Fruit fly (Drosophila melanogaster): ENCODE measurements around the gene CG15386.

Gene CG15386

DNA sequence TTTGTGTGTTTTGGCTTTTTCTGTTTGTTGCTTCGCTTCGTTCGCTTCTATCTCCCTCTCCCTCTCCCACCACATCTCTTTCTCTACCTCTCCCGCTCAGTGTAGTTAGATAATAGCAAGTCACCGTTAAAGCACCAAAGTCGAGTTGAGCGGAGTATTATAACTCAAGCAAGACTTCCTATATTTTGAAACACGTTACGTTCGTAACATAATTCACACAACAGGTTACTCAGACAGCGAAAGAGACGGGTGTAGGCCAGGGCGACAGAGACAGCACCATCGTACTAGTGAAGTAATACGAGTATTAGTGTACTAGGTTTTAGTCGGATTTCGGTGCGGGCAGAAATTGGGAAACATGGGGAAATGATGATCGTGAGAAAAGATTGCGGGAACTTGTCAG lies 43.4 kb downstream of the CG15386 start (continued):
- TF ChIP-seq az2 (GFP tag; optimal IDR thresholded peaks at IDR 0.05) (no peak), CG2199 (GFP tag; IDR thresholded peaks at IDR 0.05) (0 out of 3 replicates have a peak, but pooled peaks have one; percentile 19), Dp (GFP tag; optimal IDR thresholded peaks at IDR 0.05) (no peak), run (tag; optimal IDR thresholded peaks at IDR 0.05) (no peak), H15 (GFP tag; IDR thresholded peaks at IDR 0.05) (no peak), Taf1 (GFP tag; IDR thresholded peaks at IDR 0.05) (no peak), cato (GFP tag; optimal IDR thresholded peaks at IDR 0.05; ENCODE audit: borderline replicate concordance) (no peak), tin (GFP tag; optimal IDR thresholded peaks at IDR 0.05) (no peak), pnt (GFP tag; optimal IDR thresholded peaks at IDR 0.05) (no peak), CG9797 (GFP tag; optimal IDR thresholded peaks at IDR 0.05) (no peak), MTF-1 (GFP tag; optimal IDR thresholded peaks at IDR 0.05; ENCODE audit: borderline replicate concordance) (no peak), unpg (GFP tag; optimal IDR thresholded peaks at IDR 0.05) (no peak), crol (GFP tag; IDR thresholded peaks at IDR 0.05) (no peak), bsh (GFP tag; optimal IDR thresholded peaks at IDR 0.05) (no peak), CG11247 (GFP tag; IDR thresholded peaks at IDR 0.05) (no peak), CG34224 (GFP tag; IDR thresholded peaks at IDR 0.05; ENCODE audit: partially characterized antibody) (no peak), Xrp1 (GFP tag; IDR thresholded peaks at IDR 0.05) (no peak), wek (GFP tag; optimal IDR thresholded peaks at IDR 0.05) (no peak), CG1233 (GFP tag; optimal IDR thresholded peaks at IDR 0.05) (no peak), maf-S (GFP tag; optimal IDR thresholded peaks at IDR 0.05) (no peak), p53 (GFP tag; optimal IDR thresholded peaks at IDR 0.05) (no peak), Fer3 (tag; optimal IDR thresholded peaks at IDR 0.05) (no peak), odd (GFP tag; optimal IDR thresholded peaks at IDR 0.05) (no peak), Nf-YB (GFP tag; optimal IDR thresholded peaks at IDR 0.05) (no peak), Dbx (GFP tag; IDR thresholded peaks at IDR 0.05) (0 out of 3 replicates have a peak, but pooled peaks have one; percentile 9), cad (GFP tag; optimal IDR thresholded peaks at IDR 0.05) (no peak), CG17385 (GFP tag; optimal IDR thresholded peaks at IDR 0.05) (no peak), tio (GFP tag; optimal IDR thresholded peaks at IDR 0.05) (no peak), BEAF-32 (GFP tag; optimal IDR thresholded peaks at IDR 0.05) (no peak), z (GFP tag; IDR thresholded peaks at IDR 0.05) (0 out of 3 replicates have a peak, but pooled peaks have one; percentile 57), grau (tag; optimal IDR thresholded peaks at IDR 0.05) (no peak), fru (optimal IDR thresholded peaks at IDR 0.05) (no peak), Med (GFP tag) (peak; percentile 55), aop (GFP tag; IDR thresholded peaks at IDR 0.05) (peak; percentile 38; the same call in 1 of the 2 replicates), CG31388 (GFP tag; optimal IDR thresholded peaks at IDR 0.05) (no peak), danr (GFP tag; IDR thresholded peaks at IDR 0.05) (no peak), CG8281 (tag; optimal IDR thresholded peaks at IDR 0.05) (no peak), Jarid2 (GFP tag; optimal IDR thresholded peaks at IDR 0.05) (no peak), CG10274 (GFP tag; optimal IDR thresholded peaks at IDR 0.05) (no peak), Rx (GFP tag; IDR thresholded peaks at IDR 0.05) (no peak), br (optimal IDR thresholded peaks at IDR 0.05) (no peak), lola (GFP tag; optimal IDR thresholded peaks at IDR 0.05) (no peak), CG11504 (tag; optimal IDR thresholded peaks at IDR 0.05) (no peak), CkIIα-i1 (GFP tag; IDR thresholded peaks at IDR 0.05) (no peak), CG11398 (GFP tag; optimal IDR thresholded peaks at IDR 0.05) (no peak), CG10267 (tag; optimal IDR thresholded peaks at IDR 0.05) (no peak), cg (GFP tag; optimal IDR thresholded peaks at IDR 0.05) (peak; percentile 7), BtbVII (GFP tag; optimal IDR thresholded peaks at IDR 0.05) (no peak), gt (GFP tag; IDR thresholded peaks at IDR 0.05) (no peak), Bteb2 (GFP tag; optimal IDR thresholded peaks at IDR 0.05) (no peak), Eip74EF (GFP tag; optimal IDR thresholded peaks at IDR 0.05) (peak in 1 of 2 experiments; percentile 78), ac (GFP tag; optimal IDR thresholded peaks at IDR 0.05) (no peak)

Data from whole organism, embryonic.